Worm (Caenorhabditis elegans) whole organism, young adult: ENCODE data around the gene unc-53.

Experiments
- F23B12.7 ChIP-seq: sonication (generic microtip); optimal IDR thresholded peaks from 2 replicates; lab custom pipeline; 2017; ENCODE audit warnings: missing genetic modification characterization, mild to moderate bottlenecking, missing compliant biosample characterization, antibody characterized with exemption, moderate library complexity; ENCODE audit not compliant: insufficient read depth
- F33H1.4 ChIP-seq: fragments of 200-800 bp; sonication (Bioruptor generic); IDR thresholded peaks from 2 replicates; pipeline ENCODE4 v1.3.6; 2022; ENCODE audit warnings: missing genetic modification reagents, missing genetic modification characterization, missing compliant biosample characterization
- F37B4.10 ChIP-seq: fragments of 200-800 bp; sonication (Bioruptor generic); IDR thresholded peaks from 2 replicates; pipeline ENCODE4 v1.3.6; 2022; ENCODE audit warnings: missing genetic modification characterization, missing compliant biosample characterization
- K12H6.12 ChIP-seq: fragments of 200-800 bp; sonication (Bioruptor generic); optimal IDR thresholded peaks from 2 replicates; lab custom pipeline; 2018; ENCODE audit warnings: mild to moderate bottlenecking, missing genetic modification characterization, missing compliant biosample characterization
- Y67H2A.10 ChIP-seq: fragments of 200-800 bp; sonication (Bioruptor generic); conservative IDR thresholded peaks from 2 replicates; pipeline ENCODE4 v1.3.6; 2022; ENCODE audit warnings: missing genetic modification reagents, missing genetic modification characterization, missing compliant biosample characterization
- aptf-2 ChIP-seq: fragments of 200-800 bp; sonication (Bioruptor generic); conservative IDR thresholded peaks from 2 replicates; pipeline ENCODE4 v1.3.6; 2022; ENCODE audit warnings: missing genetic modification reagents, missing genetic modification characterization, missing compliant biosample characterization
- aptf-3 ChIP-seq: fragments of 200-800 bp; sonication (Bioruptor generic); IDR thresholded peaks from 2 replicates; pipeline ENCODE4 v1.3.6; 2022; ENCODE audit warnings: missing genetic modification characterization, missing compliant biosample characterization
- ceh-91 ChIP-seq: fragments of 200-800 bp; sonication (Bioruptor generic); IDR thresholded peaks from 2 replicates; pipeline ENCODE4 v1.3.6; 2022; ENCODE audit warnings: missing genetic modification reagents, missing genetic modification characterization, missing compliant biosample characterization
- dox-1 ChIP-seq: fragments of 200-800 bp; sonication (Bioruptor generic); IDR thresholded peaks from 2 replicates; pipeline ENCODE4 v1.3.6; 2022; ENCODE audit warnings: missing genetic modification reagents, missing genetic modification characterization, missing compliant biosample characterization
- dpff-1 ChIP-seq: sonication (generic microtip); optimal IDR thresholded peaks from 2 replicates; lab custom pipeline; 2017; ENCODE audit warnings: mild to moderate bottlenecking, missing genetic modification characterization, missing compliant biosample characterization
- dpl-1 ChIP-seq: fragments of 150-350 bp; optimal IDR thresholded peaks from 2 replicates; lab custom pipeline; 2014; ENCODE audit warnings: missing biosample characterization, missing genetic modification reagents, missing genetic modification characterization
- egl-44 ChIP-seq: fragments of 200-800 bp; sonication (Bioruptor generic); IDR thresholded peaks from 2 replicates; pipeline ENCODE4 v1.3.6; 2022; ENCODE audit warnings: missing genetic modification reagents, missing genetic modification characterization, missing compliant biosample characterization
- egrh-3 ChIP-seq: fragments of 200-800 bp; sonication (Bioruptor generic); IDR thresholded peaks from 2 replicates; pipeline ENCODE4 v1.3.6; 2022; ENCODE audit warnings: missing genetic modification reagents, missing genetic modification characterization, missing compliant biosample characterization
- hmg-1.2 ChIP-seq: fragments of 200-800 bp; sonication (Bioruptor generic); IDR thresholded peaks from 2 replicates; pipeline ENCODE4 v1.3.6; 2022; ENCODE audit warnings: missing genetic modification reagents, missing genetic modification characterization, missing compliant biosample characterization
- hmg-20 ChIP-seq: fragments of 200-800 bp; sonication (Bioruptor generic); IDR thresholded peaks from 2 replicates; pipeline ENCODE4 v1.3.6; 2022; ENCODE audit warnings: missing genetic modification reagents, missing genetic modification characterization, missing compliant biosample characterization
- hrde-1 ChIP-seq: sonication (generic microtip); optimal IDR thresholded peaks from 2 replicates; lab custom pipeline; 2016; ENCODE audit warnings: missing genetic modification characterization, mild to moderate bottlenecking, missing compliant biosample characterization, moderate library complexity, missing genotype, missing genetic modification reagents, borderline replicate concordance
- lin-40 ChIP-seq: sonication (generic microtip); optimal IDR thresholded peaks from 2 replicates; lab custom pipeline; 2016; ENCODE audit warnings: missing genetic modification characterization, mild to moderate bottlenecking, missing compliant biosample characterization, missing genotype, missing genetic modification reagents
- madf-8 ChIP-seq: fragments of 200-800 bp; sonication (Bioruptor generic); conservative IDR thresholded peaks from 2 replicates; pipeline ENCODE4 v1.3.6; 2022; ENCODE audit warnings: missing genetic modification reagents, missing genetic modification characterization, missing compliant biosample characterization
- mel-28 ChIP-seq: sonication (generic microtip); optimal IDR thresholded peaks from 2 replicates; lab custom pipeline; 2016; ENCODE audit warnings: borderline replicate concordance, mild to moderate bottlenecking, missing genetic modification characterization, missing compliant biosample characterization
- mes-4 ChIP-seq: sonication (generic microtip); optimal IDR thresholded peaks from 2 replicates; lab custom pipeline; 2016; ENCODE audit warnings: missing genotype, missing genetic modification characterization, missing compliant biosample characterization
- nhr-27 ChIP-seq: fragments of 200-800 bp; sonication (Bioruptor generic); optimal IDR thresholded peaks from 2 replicates; lab custom pipeline; 2018; ENCODE audit warnings: mild to moderate bottlenecking, missing genetic modification characterization, moderate library complexity, missing compliant biosample characterization
- pbrm-1 ChIP-seq: fragments of 200-800 bp; sonication (Bioruptor generic); IDR thresholded peaks from 2 replicates; pipeline ENCODE4 v1.3.6; 2022; ENCODE audit warnings: missing genetic modification reagents, missing genetic modification characterization, missing compliant biosample characterization
- rec-8 ChIP-seq, 2 experiments: sonication (generic microtip); optimal IDR thresholded peaks; 2 replicates each; lab custom pipeline; 2016; ENCODE audit warnings: mild to moderate bottlenecking in 2 of 2, missing genetic modification characterization in 2 of 2, missing genetic modification reagents in 2 of 2, missing genotype in 2 of 2, missing biosample characterization in 1 of 2, missing compliant biosample characterization in 1 of 2, moderate library complexity in 1 of 2
- sdz-38 ChIP-seq: sonication (generic microtip); optimal IDR thresholded peaks from 2 replicates; lab custom pipeline; 2016; ENCODE audit warnings: missing genotype, missing genetic modification characterization, missing compliant biosample characterization
- snpc-1.1 ChIP-seq: sonication (generic microtip); optimal IDR thresholded peaks from 2 replicates; lab custom pipeline; 2017; ENCODE audit warnings: missing genetic modification characterization, mild to moderate bottlenecking, missing compliant biosample characterization, antibody characterized with exemption, moderate library complexity, missing genotype, missing genetic modification reagents; ENCODE audit not compliant: insufficient read depth
- snpc-4 ChIP-seq, 5 experiments: fragments of 150-350 bp in 1 of 5; sonication (generic microtip) in 4 of 5; optimal IDR thresholded peaks; 2 replicates each; lab custom pipeline; 2014 to 2018; ENCODE audit warnings: missing genetic modification characterization in 5 of 5, missing biosample characterization in 3 of 5, antibody characterized with exemption in 2 of 5, mild to moderate bottlenecking in 2 of 5, missing compliant biosample characterization in 2 of 5, missing genotype in 2 of 5, moderate library complexity in 2 of 5, missing genetic modification reagents in 1 of 5
- sptf-2 ChIP-seq: fragments of 200-800 bp; sonication (Bioruptor generic); optimal IDR thresholded peaks from 2 replicates; lab custom pipeline; 2018; ENCODE audit warnings: mild to moderate bottlenecking, missing genetic modification characterization, missing compliant biosample characterization
- tbp1 ChIP-seq: fragments of 200-800 bp; sonication (Bioruptor generic); optimal IDR thresholded peaks from 2 replicates; lab custom pipeline; 2018; ENCODE audit warnings: mild to moderate bottlenecking, missing genetic modification characterization, missing compliant biosample characterization
- zfh-2 ChIP-seq: fragments of 200-800 bp; sonication (Bioruptor generic); conservative IDR thresholded peaks from 2 replicates; pipeline ENCODE4 v1.3.6; 2022; ENCODE audit warnings: missing genetic modification reagents, missing genetic modification characterization, missing compliant biosample characterization
- zim-3 ChIP-seq: sonication (generic microtip); optimal IDR thresholded peaks from 2 replicates; lab custom pipeline; 2017; ENCODE audit warnings: mild to moderate bottlenecking, missing genetic modification characterization, moderate library complexity, missing compliant biosample characterization
- ztf-18 ChIP-seq: sonication (generic microtip); optimal IDR thresholded peaks from 2 replicates; lab custom pipeline; 2016; ENCODE audit warnings: missing genotype, mild to moderate bottlenecking, missing genetic modification characterization, missing compliant biosample characterization
- ztf-22 ChIP-seq: fragments of 200-800 bp; sonication (Bioruptor generic); optimal IDR thresholded peaks from 2 replicates; lab custom pipeline; 2018; ENCODE audit warnings: mild to moderate bottlenecking, missing genetic modification characterization, moderate library complexity, missing compliant biosample characterization
- ztf-6 ChIP-seq: fragments of 200-800 bp; sonication (Bioruptor generic); IDR thresholded peaks from 2 replicates; pipeline ENCODE4 v1.3.6; 2022; ENCODE audit warnings: missing genetic modification reagents, missing genetic modification characterization, missing compliant biosample characterization

The unc-53 gene

DNA sequence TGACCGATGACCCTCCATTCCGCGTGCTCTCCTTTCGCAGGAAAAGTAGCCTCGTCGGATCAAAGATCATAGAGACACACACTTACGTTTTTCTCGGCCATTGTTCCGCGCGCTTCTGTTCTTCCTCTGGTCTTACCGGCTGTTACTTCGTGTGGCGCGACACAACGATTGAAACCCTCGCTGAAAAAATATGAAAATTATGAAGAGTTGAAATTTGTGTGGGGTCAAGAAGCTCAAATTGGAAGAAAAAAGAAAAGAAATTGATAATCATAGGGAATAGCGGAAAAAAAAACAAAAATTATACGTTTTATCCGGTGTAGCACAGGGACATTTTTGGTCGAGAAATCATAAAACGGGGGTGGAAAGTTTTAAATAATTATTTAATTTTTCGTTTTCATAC lies 48.2 kb downstream of the unc-53 start, which contains the start of gene cey-1 (continued):
- TF ChIP-seq aptf-3 (GFP tag; lab: Robert Waterston, UW) (no peak), nhr-27 (tag; lab: Kevin White, UChicago) (no peak), hmg-20 (GFP tag; lab: Robert Waterston, UW) (no peak), egl-44 (GFP tag; lab: Robert Waterston, UW) (no peak), snpc-4 (GFP tag; optimal IDR thresholded peaks at IDR 0.05; lab: Kevin White, UChicago) (no peak), snpc-4 (tag; optimal IDR thresholded peaks at IDR 0.05; lab: Kevin White, UChicago) (no peak)

- TF ChIP-seq hmg-1.2 (GFP tag; lab: Robert Waterston, UW) (no peak), tbp1 (GFP tag; lab: Kevin White, UChicago) (no peak), ztf-18 (tag; lab: Kevin White, UChicago) (no peak), ceh-91 (GFP tag; lab: Robert Waterston, UW) (no peak), snpc-4 (GFP tag; optimal IDR thresholded peaks at IDR 0.05; lab: Kevin White, UChicago) (no peak), snpc-4 (tag; optimal IDR thresholded peaks at IDR 0.05; lab: Kevin White, UChicago) (no peak), zim-3 (tag; lab: Kevin White, UChicago) (no peak), rec-8 (tag; optimal IDR thresholded peaks at IDR 0.05; lab: Kevin White, UChicago) (no peak), zfh-2 (GFP tag; lab: Robert Waterston, UW) (peak; percentile 81), egl-44 (GFP tag; lab: Robert Waterston, UW) (no peak), dpff-1 (tag; lab: Kevin White, UChicago) (no peak), Y67H2A.10 (GFP tag; lab: Robert Waterston, UW) (no peak), egrh-3 (GFP tag; lab: Robert Waterston, UW) (peak; percentile 41; the same call in 1 of the 2 replicates), madf-8 (GFP tag; lab: Robert Waterston, UW) (no peak), dox-1 (GFP tag; lab: Robert Waterston, UW) (no peak), ztf-22 (no peak)
These were observed 49.1 kb downstream of the unc-53 start for ce11 chrII:11040140-11040539.

ce11 chrII:11035774-11036173 lies 53.5 kb downstream of the unc-53 start, which contains the start of gene srlf-15:
srlf-15 (plus strand) TSS chrII:11036074.
- TF ChIP-seq mes-4, result no peak
- TF ChIP-seq hrde-1 (tag; lab: Kevin White, UChicago), result no peak
- TF ChIP-seq tbp1 (GFP tag; lab: Kevin White, UChicago), result no peak
- no peak for TF ChIP-seq F23B12.7
- no peak for TF ChIP-seq lin-40 (tag; lab: Kevin White, UChicago)
- TF ChIP-seq snpc-1.1 (tag; lab: Kevin White, UChicago), result no peak
- TF ChIP-seq ztf-22, result no peak
- no peak for TF ChIP-seq mel-28
- TF ChIP-seq K12H6.12 (tag; lab: Kevin White, UChicago), result no peak
- TF ChIP-seq ztf-6 (GFP tag; lab: Robert Waterston, UW), result no peak
- no peak for TF ChIP-seq F33H1.4 (GFP tag; lab: Robert Waterston, UW)
- TF ChIP-seq sptf-2 (GFP tag; lab: Kevin White, UChicago), result no peak
- no peak for TF ChIP-seq dpl-1 (GFP tag; lab: Kevin White, UChicago)
- TF ChIP-seq aptf-2 (GFP tag; lab: Robert Waterston, UW), result no peak
- no peak for TF ChIP-seq sdz-38
- TF ChIP-seq pbrm-1, result no peak
- no peak for TF ChIP-seq F37B4.10 (GFP tag; lab: Robert Waterston, UW)
- TF ChIP-seq Y67H2A.10 (GFP tag; lab: Robert Waterston, UW), result no peak
